Fruit fly (Drosophila melanogaster) whole organism, embryonic: ENCODE results near the gene CG32259.

ENCODE experiments used
- Atf3 ChIP-seq: fragments of 200-800 bp; sonication (Bioruptor generic); optimal IDR thresholded peaks from 3 replicates; lab custom pipeline; 2016; ENCODE audit warnings: missing biosample characterization, missing genetic modification characterization
- CG10654 ChIP-seq: fragments of 200-800 bp; sonication (Bioruptor generic); optimal IDR thresholded peaks from 2 replicates; lab custom pipeline; 2016; ENCODE audit warnings: missing biosample characterization, missing genetic modification characterization
- CG11560 ChIP-seq: fragments of 200-800 bp; sonication (Bioruptor generic); IDR thresholded peaks from 3 replicates; pipeline ENCODE4 v1.3.6; 2022; ENCODE audit warnings: missing biosample characterization, missing genetic modification characterization
- CG11695 ChIP-seq: fragments of 200-800 bp; sonication (Bioruptor generic); IDR thresholded peaks from 3 replicates; pipeline ENCODE4 v1.3.6; 2022; ENCODE audit warnings: missing biosample characterization, missing genetic modification characterization
- CG11696 ChIP-seq: fragments of 200-800 bp; sonication (Bioruptor generic); IDR thresholded peaks from 2 replicates; pipeline ENCODE4 v1.3.6; 2022; ENCODE audit warnings: missing biosample characterization, missing genetic modification characterization
- CG12744 ChIP-seq: fragments of 200-800 bp; sonication (Bioruptor generic); optimal IDR thresholded peaks from 2 replicates; lab custom pipeline; 2016; ENCODE audit warnings: missing biosample characterization, missing genetic modification characterization
- CG13296 ChIP-seq: fragments of 200-800 bp; sonication (Bioruptor generic); optimal IDR thresholded peaks from 3 replicates; lab custom pipeline; 2018; ENCODE audit warnings: missing biosample characterization, mild to moderate bottlenecking, missing genetic modification characterization
- CG14014 ChIP-seq: fragments of 200-800 bp; sonication (Bioruptor generic); IDR thresholded peaks from 2 replicates; pipeline ENCODE4 v1.3.6; 2022; ENCODE audit warnings: missing biosample characterization, missing genetic modification characterization
- CG14965 ChIP-seq: fragments of 200-800 bp; sonication (Bioruptor generic); optimal IDR thresholded peaks from 2 replicates; lab custom pipeline; 2016; ENCODE audit warnings: missing biosample characterization, missing genetic modification characterization, borderline replicate concordance
- CG17361 ChIP-seq: fragments of 200-800 bp; sonication (Bioruptor generic); IDR thresholded peaks from 3 replicates; pipeline ENCODE4 v1.3.6; 2022; ENCODE audit warnings: missing biosample characterization, missing genetic modification characterization
- CG18011 ChIP-seq: fragments of 200-800 bp; sonication (Bioruptor generic); optimal IDR thresholded peaks from 2 replicates; lab custom pipeline; 2017; ENCODE audit warnings: missing biosample characterization, missing genetic modification characterization, mild to moderate bottlenecking, moderate library complexity, missing genotype
- CG18599 ChIP-seq: fragments of 200-800 bp; sonication (Bioruptor generic); optimal IDR thresholded peaks from 3 replicates; lab custom pipeline; 2017; ENCODE audit warnings: missing biosample characterization, missing genetic modification characterization, mild to moderate bottlenecking, moderate library complexity, missing genetic modification reagents
- CG30020 ChIP-seq: fragments of 200-800 bp; optimal IDR thresholded peaks from 2 replicates; lab custom pipeline; 2019; ENCODE audit warnings: missing biosample characterization, mild to moderate bottlenecking, missing genetic modification characterization, moderate library complexity
- CG31441 ChIP-seq: fragments of 200-800 bp; sonication (Bioruptor generic); IDR thresholded peaks from 2 replicates; pipeline ENCODE4 v1.3.6; 2022; ENCODE audit warnings: missing biosample characterization, missing genetic modification characterization
- CG33557 ChIP-seq: fragments of 200-800 bp; sonication (Bioruptor generic); optimal IDR thresholded peaks from 2 replicates; lab custom pipeline; 2019; ENCODE audit warnings: missing biosample characterization, mild to moderate bottlenecking, missing genetic modification characterization, moderate library complexity
- CG3838 ChIP-seq: fragments of 200-800 bp; sonication (Bioruptor generic); optimal IDR thresholded peaks from 3 replicates; lab custom pipeline; 2016; ENCODE audit warnings: missing biosample characterization, missing genetic modification characterization
- CG3847 ChIP-seq: fragments of 200-800 bp; sonication (Bioruptor generic); IDR thresholded peaks from 2 replicates; pipeline ENCODE4 v1.3.6; 2022; ENCODE audit warnings: missing biosample characterization, missing genetic modification characterization
- CG4360 ChIP-seq: fragments of 200-800 bp; sonication (Bioruptor generic); IDR thresholded peaks from 2 replicates; pipeline ENCODE4 v1.3.6; 2022; ENCODE audit warnings: missing biosample characterization, missing genetic modification characterization
- CG4424 ChIP-seq: fragments of 200-800 bp; sonication (Bioruptor generic); optimal IDR thresholded peaks from 3 replicates; lab custom pipeline; 2016; ENCODE audit warnings: missing biosample characterization, missing genetic modification characterization
- CG7839 ChIP-seq: fragments of 200-800 bp; sonication (Bioruptor generic); optimal IDR thresholded peaks from 3 replicates; lab custom pipeline; 2018; ENCODE audit warnings: missing biosample characterization, mild to moderate bottlenecking, missing genetic modification characterization, moderate library complexity
- Dfd ChIP-seq, 2 experiments: fragments of >200 bp; optimal IDR thresholded peaks; 2 replicates each; lab custom pipeline; 2017; ENCODE audit warnings: missing biosample characterization in 2 of 2, missing genetic modification characterization in 2 of 2
- Ets97D ChIP-seq: fragments of 200-800 bp; sonication (Bioruptor generic); optimal IDR thresholded peaks from 3 replicates; lab custom pipeline; 2016; ENCODE audit warnings: missing biosample characterization, missing genetic modification characterization
- Fer2 ChIP-seq: fragments of 200-800 bp; sonication (Bioruptor generic); optimal IDR thresholded peaks from 2 replicates; lab custom pipeline; 2018; ENCODE audit warnings: missing biosample characterization, mild to moderate bottlenecking, missing genetic modification characterization, moderate library complexity
- H15 ChIP-seq: fragments of 200-800 bp; sonication (Bioruptor generic); IDR thresholded peaks from 3 replicates; pipeline ENCODE4 v1.3.6; 2022; ENCODE audit warnings: missing biosample characterization, missing genetic modification characterization
- HLH3B ChIP-seq: fragments of 200-800 bp; sonication (Bioruptor generic); IDR thresholded peaks from 2 replicates; pipeline ENCODE4 v1.3.6; 2022; ENCODE audit warnings: missing biosample characterization, missing genetic modification characterization
- Hey ChIP-seq: fragments of 200-800 bp; sonication (Bioruptor generic); optimal IDR thresholded peaks from 3 replicates; lab custom pipeline; 2018; ENCODE audit warnings: missing biosample characterization, mild to moderate bottlenecking, missing genetic modification characterization
- Hr78 ChIP-seq, 2 experiments: fragments of 200-800 bp in 1 of 2; fragments of >200 bp in 1 of 2; sonication (Bioruptor generic) in 1 of 2; optimal IDR thresholded peaks; 2 replicates each; lab custom pipeline; 2017 to 2019; ENCODE audit warnings: missing biosample characterization in 2 of 2, missing genetic modification characterization in 2 of 2, mild to moderate bottlenecking in 1 of 2, moderate library complexity in 1 of 2
- Lpt ChIP-seq: fragments of >200 bp; optimal IDR thresholded peaks from 2 replicates; lab custom pipeline; 2018; ENCODE audit warnings: missing biosample characterization, missing genetic modification characterization
- MBD-R2 ChIP-seq: fragments of 200-800 bp; sonication (Bioruptor generic); IDR thresholded peaks from 2 replicates; pipeline ENCODE4 v1.3.6; 2022; ENCODE audit warnings: missing biosample characterization, missing genetic modification characterization
- Med ChIP-seq: fragments of 200-800 bp; sonication (Bioruptor generic); peaks from one replicate; lab custom pipeline; 2016; ENCODE audit warnings: missing biosample characterization, missing genetic modification characterization, mild to moderate bottlenecking, inconsistent platforms, moderate library complexity
- NfI ChIP-seq: fragments of 200-800 bp; sonication (Bioruptor generic); optimal IDR thresholded peaks from 3 replicates; lab custom pipeline; 2018; ENCODE audit warnings: missing biosample characterization, mild to moderate bottlenecking, missing genetic modification characterization, moderate library complexity
- amos ChIP-seq: fragments of 200-800 bp; sonication (Bioruptor generic); IDR thresholded peaks from 2 replicates; pipeline ENCODE4 v1.3.6; 2022; ENCODE audit warnings: missing biosample characterization, missing genetic modification characterization; ENCODE audit not compliant: partially characterized antibody
- aop ChIP-seq: fragments of 200-800 bp; sonication (Bioruptor generic); IDR thresholded peaks from 2 replicates; pipeline ENCODE4 v1.3.6; 2022; ENCODE audit warnings: missing biosample characterization, missing genetic modification characterization
- ase ChIP-seq: fragments of 200-800 bp; sonication (Bioruptor generic); IDR thresholded peaks from 3 replicates; pipeline ENCODE4 v1.3.6; 2022; ENCODE audit warnings: missing biosample characterization, missing genetic modification characterization
- bigmax ChIP-seq: fragments of 200-800 bp; sonication (Bioruptor generic); optimal IDR thresholded peaks from 2 replicates; lab custom pipeline; 2018; ENCODE audit warnings: missing biosample characterization, mild to moderate bottlenecking, missing genetic modification characterization
- cg ChIP-seq: fragments of 200-800 bp; sonication (Bioruptor generic); optimal IDR thresholded peaks from 3 replicates; lab custom pipeline; 2019; ENCODE audit warnings: missing biosample characterization, mild to moderate bottlenecking, missing genetic modification characterization, moderate library complexity
- chif ChIP-seq, 2 experiments: fragments of 200-800 bp; sonication (Bioruptor generic); optimal IDR thresholded peaks; 3 replicates each; lab custom pipeline; 2016; ENCODE audit warnings: missing biosample characterization in 2 of 2, missing genetic modification characterization in 2 of 2
- corto ChIP-seq: fragments of 200-800 bp; sonication (Bioruptor generic); optimal IDR thresholded peaks from 2 replicates; lab custom pipeline; 2016; ENCODE audit warnings: missing biosample characterization, mild to moderate bottlenecking, missing genetic modification characterization, moderate library complexity
- exex ChIP-seq: fragments of 200-800 bp; sonication (Bioruptor generic); optimal IDR thresholded peaks from 4 replicates; lab custom pipeline; 2018; ENCODE audit warnings: missing biosample characterization, mild to moderate bottlenecking, missing genetic modification characterization, moderate library complexity
- eyg ChIP-seq: fragments of 200-800 bp; sonication (Bioruptor generic); optimal IDR thresholded peaks from 3 replicates; lab custom pipeline; 2016; ENCODE audit warnings: missing biosample characterization, missing genetic modification characterization
- hb ChIP-seq: fragments of 200-800 bp; sonication (Bioruptor generic); IDR thresholded peaks from 3 replicates; pipeline ENCODE4 v1.3.6; 2022; ENCODE audit warnings: missing biosample characterization, missing genetic modification characterization; ENCODE audit not compliant: partially characterized antibody
- inv ChIP-seq: fragments of 200-800 bp; sonication (Bioruptor generic); IDR thresholded peaks from 2 replicates; pipeline ENCODE4 v1.3.6; 2022; ENCODE audit warnings: missing biosample characterization, missing genetic modification characterization; ENCODE audit not compliant: partially characterized antibody
- pnt ChIP-seq: fragments of 200-800 bp; sonication (Bioruptor generic); optimal IDR thresholded peaks from 3 replicates; lab custom pipeline; 2016; ENCODE audit warnings: missing biosample characterization, missing genetic modification characterization
- pzg ChIP-seq: fragments of 200-800 bp; sonication (Bioruptor generic); optimal IDR thresholded peaks from 3 replicates; lab custom pipeline; 2018; ENCODE audit warnings: missing biosample characterization, mild to moderate bottlenecking, missing genetic modification characterization, moderate library complexity
- schlank ChIP-seq: fragments of 200-800 bp; sonication (Bioruptor generic); optimal IDR thresholded peaks from 2 replicates; lab custom pipeline; 2018; ENCODE audit warnings: missing biosample characterization, mild to moderate bottlenecking, missing genetic modification characterization
- shn ChIP-seq: fragments of 200-800 bp; sonication (Bioruptor generic); optimal IDR thresholded peaks from 3 replicates; lab custom pipeline; 2016; ENCODE audit warnings: missing biosample characterization, missing genetic modification characterization
- sr ChIP-seq: fragments of 200-800 bp; sonication (Bioruptor generic); IDR thresholded peaks from 3 replicates; pipeline ENCODE4 v1.3.6; 2022; ENCODE audit warnings: missing biosample characterization, missing genetic modification characterization
- trh ChIP-seq: fragments of 200-800 bp; sonication (Bioruptor generic); optimal IDR thresholded peaks from 2 replicates; lab custom pipeline; 2016; ENCODE audit warnings: missing biosample characterization, missing genetic modification characterization
- tx ChIP-seq: fragments of 200-800 bp; sonication (Bioruptor generic); optimal IDR thresholded peaks from 2 replicates; lab custom pipeline; 2016; ENCODE audit warnings: missing biosample characterization, missing genetic modification characterization

CG32259 gene

DNA sequence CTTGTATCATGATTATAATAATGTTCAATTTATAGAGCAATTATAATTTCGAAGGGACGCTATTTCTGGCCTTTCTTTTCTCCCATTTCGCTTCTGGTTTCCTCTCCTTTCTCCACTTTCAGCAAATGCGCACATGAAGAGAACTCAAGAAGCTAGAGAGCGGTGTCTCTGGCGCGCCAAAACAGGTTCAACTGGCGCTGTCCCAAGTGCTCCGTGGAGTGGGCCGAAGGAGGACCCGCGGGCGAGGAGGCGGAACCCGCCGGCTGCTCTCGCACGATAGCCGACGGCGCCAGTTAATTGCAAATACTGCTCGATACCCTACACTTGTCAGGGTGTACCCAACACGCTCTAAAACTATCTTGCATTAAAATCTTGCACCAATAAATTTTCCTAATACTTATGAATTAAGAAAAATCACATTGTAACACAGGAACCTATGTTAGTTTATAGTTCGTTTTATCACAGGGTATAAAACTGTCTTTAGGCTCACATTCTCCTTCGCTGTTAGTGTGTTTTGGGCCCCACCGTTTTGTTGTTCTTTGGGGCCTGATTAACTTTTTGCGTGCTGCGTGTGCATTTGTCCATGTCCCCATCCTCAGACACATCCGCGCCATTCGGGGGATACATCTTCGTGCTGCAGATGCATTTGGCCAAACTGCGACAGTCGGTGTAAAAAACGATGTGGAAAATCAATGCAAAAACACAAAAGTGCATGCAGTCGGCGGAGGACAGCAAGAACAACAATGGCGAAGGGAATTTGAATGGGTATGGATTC, 1.2 kb downstream of the CG32259 start (continued):
- TF ChIP-seq CG14014 (GFP tag; lab: Robert Waterston, UW) (peak; percentile 95), Med (GFP tag; lab: Kevin White, UChicago) (peak; percentile 99), schlank (tag; lab: Kevin White, UChicago) (peak; percentile 77), ase (GFP tag; lab: Robert Waterston, UW) (peak; percentile 89), exex (tag; lab: Kevin White, UChicago) (peak; percentile 56), CG3838 (peak; percentile 36), Atf3 (peak; percentile 76), CG14965 (GFP tag; lab: Kevin White, UChicago) (peak; percentile 27), CG18599 (GFP tag; lab: Kevin White, UChicago) (peak; percentile 90), eyg (GFP tag; lab: Kevin White, UChicago) (peak; percentile 73), tx (peak; percentile 85), aop (GFP tag; lab: Robert Waterston, UW) (peak; percentile 70; the same call in 1 of the 2 replicates), pzg (GFP tag; lab: Kevin White, UChicago) (peak; percentile 5), NfI (GFP tag; lab: Kevin White, UChicago) (peak; percentile 94), CG3847 (GFP tag; lab: Robert Waterston, UW) (peak; percentile 92), CG12744 (GFP tag; lab: Kevin White, UChicago) (peak; percentile 74), CG33557 (no peak), trh (peak; percentile 65), Lpt (no peak), MBD-R2 (GFP tag; lab: Robert Waterston, UW) (peak; percentile 73), CG13296 (GFP tag; lab: Kevin White, UChicago) (peak; percentile 79), CG18011 (GFP tag; lab: Kevin White, UChicago) (peak; percentile 68), H15 (GFP tag; lab: Robert Waterston, UW) (peak; percentile 87), HLH3B (GFP tag; lab: Robert Waterston, UW) (peak; percentile 93), CG17361 (GFP tag; lab: Robert Waterston, UW) (peak; percentile 75), Ets97D (GFP tag; lab: Kevin White, UChicago) (peak; percentile 53), CG11695 (GFP tag; lab: Robert Waterston, UW) (peak; percentile 87), CG10654 (GFP tag; lab: Kevin White, UChicago) (peak; percentile 77), Fer2 (tag; lab: Kevin White, UChicago) (peak; percentile 64), CG31441 (GFP tag; lab: Robert Waterston, UW) (peak; percentile 80), CG11560 (tag; lab: Robert Waterston, UW) (peak; percentile 82), bigmax (GFP tag; lab: Kevin White, UChicago) (no peak), sr (GFP tag; lab: Robert Waterston, UW) (peak; percentile 79; the same call in 2 of the 3 replicates), hb (GFP tag; lab: Robert Waterston, UW) (no peak), CG4360 (GFP tag; lab: Robert Waterston, UW) (peak; percentile 56), CG4424 (GFP tag; lab: Kevin White, UChicago) (peak; percentile 73), Hr78 (GFP tag; optimal IDR thresholded peaks at IDR 0.05; lab: Kevin White, UChicago) (peak in 1 of 2 experiments; percentile 32), CG7839 (tag; lab: Kevin White, UChicago) (peak; percentile 87), chif (GFP tag; optimal IDR thresholded peaks at IDR 0.05; lab: Kevin White, UChicago) (peak; percentile 90 to 91), pnt (GFP tag; lab: Kevin White, UChicago) (peak; percentile 84), Hey (peak; percentile 6), CG30020 (tag; lab: Kevin White, UChicago) (no peak), cg (GFP tag; lab: Kevin White, UChicago) (no peak), amos (GFP tag; lab: Robert Waterston, UW) (no peak), CG11696 (GFP tag; lab: Robert Waterston, UW) (peak; percentile 71), inv (no peak), Dfd (GFP tag; optimal IDR thresholded peaks at IDR 0.05; lab: Kevin White, UChicago) (no peak), shn (GFP tag; lab: Kevin White, UChicago) (peak; percentile 90), corto (GFP tag; lab: Kevin White, UChicago) (peak; percentile 93)
